Fruit fly (Drosophila melanogaster) whole organism, embryonic: ENCODE data around the gene CG31793.

Source experiments
- ATbp ChIP-seq: fragments of 200-800 bp; sonication (Bioruptor generic); optimal IDR thresholded peaks from 2 replicates; lab custom pipeline; 2017; ENCODE audit warnings: missing biosample characterization, mild to moderate bottlenecking, missing genetic modification characterization, missing genetic modification reagents
- Blimp-1 ChIP-seq: fragments of 200-800 bp; sonication (Bioruptor generic); optimal IDR thresholded peaks from 3 replicates; lab custom pipeline; 2018; ENCODE audit warnings: missing biosample characterization, missing genetic modification characterization, mild to moderate bottlenecking, moderate library complexity, missing genetic modification reagents
- CG10366 ChIP-seq: fragments of 200-800 bp; sonication (Bioruptor generic); IDR thresholded peaks from 2 replicates; pipeline ENCODE4 v1.3.6; 2022; ENCODE audit warnings: missing biosample characterization, missing genetic modification characterization
- CG10959 ChIP-seq: fragments of 200-800 bp; sonication (Bioruptor generic); IDR thresholded peaks from 2 replicates; pipeline ENCODE4 v1.3.6; 2022; ENCODE audit warnings: missing biosample characterization, missing genetic modification characterization
- CG11247 ChIP-seq: fragments of 200-800 bp; sonication (Bioruptor generic); IDR thresholded peaks from 2 replicates; pipeline ENCODE4 v1.3.6; 2022; ENCODE audit warnings: missing biosample characterization, missing genetic modification characterization
- CG14965 ChIP-seq: fragments of 200-800 bp; sonication (Bioruptor generic); optimal IDR thresholded peaks from 2 replicates; lab custom pipeline; 2016; ENCODE audit warnings: missing biosample characterization, missing genetic modification characterization, borderline replicate concordance
- CG17385 ChIP-seq: fragments of 200-800 bp; sonication (Bioruptor generic); optimal IDR thresholded peaks from 3 replicates; lab custom pipeline; 2018; ENCODE audit warnings: missing biosample characterization, mild to moderate bottlenecking, missing genetic modification characterization
- CG18011 ChIP-seq: fragments of 200-800 bp; sonication (Bioruptor generic); optimal IDR thresholded peaks from 2 replicates; lab custom pipeline; 2017; ENCODE audit warnings: missing biosample characterization, missing genetic modification characterization, mild to moderate bottlenecking, moderate library complexity, missing genotype
- CG2199 ChIP-seq: fragments of 200-800 bp; sonication (Bioruptor generic); IDR thresholded peaks from 3 replicates; pipeline ENCODE4 v1.3.6; 2022; ENCODE audit warnings: missing biosample characterization, missing genetic modification characterization
- CG2875 ChIP-seq: fragments of 200-800 bp; sonication (Bioruptor generic); optimal IDR thresholded peaks from 2 replicates; lab custom pipeline; 2017; ENCODE audit warnings: missing biosample characterization, mild to moderate bottlenecking, missing genetic modification characterization, missing genetic modification reagents
- CG31388 ChIP-seq: fragments of 200-800 bp; sonication (Bioruptor generic); optimal IDR thresholded peaks from 2 replicates; lab custom pipeline; 2016; ENCODE audit warnings: missing biosample characterization, missing genetic modification characterization
- CG3726 ChIP-seq: fragments of 200-800 bp; sonication (Bioruptor generic); IDR thresholded peaks from 3 replicates; pipeline ENCODE4, ENCODE4 v1.3.6; 2022; ENCODE audit warnings: missing biosample characterization, missing genetic modification characterization
- CG3838 ChIP-seq: fragments of 200-800 bp; sonication (Bioruptor generic); optimal IDR thresholded peaks from 3 replicates; lab custom pipeline; 2016; ENCODE audit warnings: missing biosample characterization, missing genetic modification characterization
- CG42726 ChIP-seq: fragments of 200-800 bp; sonication (Bioruptor generic); IDR thresholded peaks from 2 replicates; pipeline ENCODE4 v1.3.6; 2022; ENCODE audit warnings: missing biosample characterization, missing genetic modification characterization; ENCODE audit not compliant: partially characterized antibody
- CG4617 ChIP-seq: fragments of 200-800 bp; sonication (Bioruptor generic); optimal IDR thresholded peaks from 3 replicates; lab custom pipeline; 2016; ENCODE audit warnings: missing biosample characterization, missing genetic modification characterization, borderline replicate concordance
- CG5180 ChIP-seq: fragments of 200-800 bp; sonication (Bioruptor generic); optimal IDR thresholded peaks from 3 replicates; lab custom pipeline; 2017; ENCODE audit warnings: missing biosample characterization, missing genetic modification characterization, mild to moderate bottlenecking, moderate library complexity, missing genetic modification reagents
- CG6272 ChIP-seq: fragments of 200-800 bp; sonication (Bioruptor generic); IDR thresholded peaks from 2 replicates; pipeline ENCODE4 v1.3.6; 2022; ENCODE audit warnings: missing biosample characterization, missing genetic modification characterization
- CG6654 ChIP-seq: fragments of 200-800 bp; sonication (Bioruptor generic); optimal IDR thresholded peaks from 2 replicates; lab custom pipeline; 2017; ENCODE audit warnings: missing biosample characterization, mild to moderate bottlenecking, missing genetic modification characterization
- CG7839 ChIP-seq: fragments of 200-800 bp; sonication (Bioruptor generic); optimal IDR thresholded peaks from 3 replicates; lab custom pipeline; 2018; ENCODE audit warnings: missing biosample characterization, mild to moderate bottlenecking, missing genetic modification characterization, moderate library complexity
- CG7987 ChIP-seq: fragments of 200-800 bp; sonication (Bioruptor generic); optimal IDR thresholded peaks from 2 replicates; lab custom pipeline; 2018; ENCODE audit warnings: missing biosample characterization, mild to moderate bottlenecking, missing genetic modification characterization, moderate library complexity
- CG8765 ChIP-seq: fragments of 200-800 bp; sonication (Bioruptor generic); IDR thresholded peaks from 2 replicates; pipeline ENCODE4 v1.3.6; 2022; ENCODE audit warnings: missing biosample characterization, missing genetic modification characterization
- Chrac-16 ChIP-seq: fragments of 200-800 bp; sonication (Bioruptor generic); optimal IDR thresholded peaks from 3 replicates; lab custom pipeline; 2016; ENCODE audit warnings: missing biosample characterization, missing genetic modification characterization
- D19B ChIP-seq: fragments of 200-800 bp; sonication (Bioruptor generic); optimal IDR thresholded peaks from 2 replicates; lab custom pipeline; 2017; ENCODE audit warnings: missing biosample characterization, mild to moderate bottlenecking, missing genetic modification characterization
- Dip2 ChIP-seq: fragments of 200-800 bp; sonication (Bioruptor generic); IDR thresholded peaks from 2 replicates; pipeline ENCODE4 v1.3.6; 2022; ENCODE audit warnings: missing biosample characterization, missing genetic modification characterization
- Hr39 ChIP-seq: fragments of >200 bp; optimal IDR thresholded peaks from 2 replicates; lab custom pipeline; 2017
- Six4 ChIP-seq: fragments of 200-800 bp; sonication (Bioruptor generic); optimal IDR thresholded peaks from 2 replicates; lab custom pipeline; 2016; ENCODE audit warnings: missing biosample characterization, missing genetic modification characterization
- Vsx1 ChIP-seq: fragments of 200-800 bp; sonication (Bioruptor generic); optimal IDR thresholded peaks from 2 replicates; lab custom pipeline; 2017; ENCODE audit warnings: missing biosample characterization, mild to moderate bottlenecking, missing genetic modification characterization, missing genetic modification reagents
- amos ChIP-seq: fragments of 200-800 bp; sonication (Bioruptor generic); IDR thresholded peaks from 2 replicates; pipeline ENCODE4 v1.3.6; 2022; ENCODE audit warnings: missing biosample characterization, missing genetic modification characterization; ENCODE audit not compliant: partially characterized antibody
- ato ChIP-seq: fragments of 200-800 bp; sonication (Bioruptor generic); IDR thresholded peaks from 2 replicates; pipeline ENCODE4 v1.3.6; 2022; ENCODE audit warnings: missing biosample characterization, missing genetic modification characterization; ENCODE audit not compliant: partially characterized antibody
- chm ChIP-seq: fragments of 200-800 bp; sonication (Bioruptor generic); IDR thresholded peaks from 2 replicates; pipeline ENCODE4 v1.3.6; 2022; ENCODE audit warnings: missing biosample characterization, missing genetic modification characterization
- danr ChIP-seq: fragments of 200-800 bp; sonication (Bioruptor generic); IDR thresholded peaks from 2 replicates; pipeline ENCODE4 v1.3.6; 2022; ENCODE audit warnings: missing biosample characterization, missing genetic modification characterization
- dysf ChIP-seq: fragments of 200-800 bp; sonication (Bioruptor generic); IDR thresholded peaks from 3 replicates; pipeline ENCODE4 v1.3.6; 2022; ENCODE audit warnings: missing biosample characterization, missing genetic modification characterization
- fd96Cb ChIP-seq: fragments of 200-800 bp; sonication (Bioruptor generic); optimal IDR thresholded peaks from 2 replicates; lab custom pipeline; 2018; ENCODE audit warnings: missing biosample characterization, mild to moderate bottlenecking, missing genetic modification characterization, moderate library complexity
- gro ChIP-seq: fragments of 200-800 bp; sonication (Bioruptor generic); optimal IDR thresholded peaks from 2 replicates; lab custom pipeline; 2016; ENCODE audit warnings: missing biosample characterization, missing genetic modification characterization
- gsb ChIP-seq: fragments of 200-800 bp; sonication (Bioruptor generic); IDR thresholded peaks from 2 replicates; pipeline ENCODE4 v1.3.6; 2022; ENCODE audit warnings: missing biosample characterization, missing genetic modification characterization
- insv ChIP-seq, 2 experiments: fragments of 200-800 bp; sonication (Bioruptor generic); optimal IDR thresholded peaks; 3 replicates each; lab custom pipeline; 2016 to 2018; ENCODE audit warnings: missing biosample characterization in 2 of 2, missing genetic modification characterization in 2 of 2
- kah ChIP-seq: fragments of 200-800 bp; sonication (Bioruptor generic); optimal IDR thresholded peaks from 2 replicates; lab custom pipeline; 2018; ENCODE audit warnings: missing biosample characterization, mild to moderate bottlenecking, missing genetic modification characterization
- nerfin-1 ChIP-seq: fragments of 200-800 bp; sonication (Bioruptor generic); optimal IDR thresholded peaks from 3 replicates; lab custom pipeline; 2019; ENCODE audit warnings: missing biosample characterization, mild to moderate bottlenecking, missing genetic modification characterization, moderate library complexity
- nerfin-2 ChIP-seq: fragments of 200-800 bp; sonication (Bioruptor generic); IDR thresholded peaks from 2 replicates; pipeline ENCODE4 v1.3.6; 2022; ENCODE audit warnings: missing biosample characterization, missing genetic modification characterization; ENCODE audit not compliant: partially characterized antibody
- oc ChIP-seq: fragments of 200-800 bp; sonication (Bioruptor generic); optimal IDR thresholded peaks from 2 replicates; lab custom pipeline; 2018; ENCODE audit warnings: missing biosample characterization, mild to moderate bottlenecking, missing genetic modification characterization, moderate library complexity
- org-1 ChIP-seq: fragments of 200-800 bp; sonication (Bioruptor generic); optimal IDR thresholded peaks from 2 replicates; lab custom pipeline; 2017; ENCODE audit warnings: missing biosample characterization, missing genetic modification characterization
- pita ChIP-seq: fragments of 200-800 bp; sonication (Bioruptor generic); optimal IDR thresholded peaks from 2 replicates; lab custom pipeline; 2017; ENCODE audit warnings: missing biosample characterization, mild to moderate bottlenecking, missing genetic modification characterization
- sens ChIP-seq: fragments of 200-800 bp; sonication (Bioruptor generic); peaks from one replicate; lab custom pipeline; 2016; ENCODE audit warnings: missing biosample characterization, missing genetic modification characterization
- sim ChIP-seq: fragments of 200-800 bp; sonication (Bioruptor generic); IDR thresholded peaks from 2 replicates; pipeline ENCODE4 v1.3.6; 2022; ENCODE audit warnings: missing biosample characterization, missing genetic modification characterization
- stwl ChIP-seq: fragments of 200-800 bp; sonication (Bioruptor generic); optimal IDR thresholded peaks from 3 replicates; lab custom pipeline; 2018; ENCODE audit warnings: missing biosample characterization, mild to moderate bottlenecking, missing genetic modification characterization, moderate library complexity
- tgo ChIP-seq: fragments of 200-800 bp; sonication (Bioruptor generic); IDR thresholded peaks from 3 replicates; pipeline ENCODE4 v1.3.6; 2022; ENCODE audit warnings: missing biosample characterization, missing genetic modification characterization
- trh ChIP-seq: fragments of 200-800 bp; sonication (Bioruptor generic); optimal IDR thresholded peaks from 2 replicates; lab custom pipeline; 2016; ENCODE audit warnings: missing biosample characterization, missing genetic modification characterization
- twi ChIP-seq: fragments of 200-800 bp; optimal IDR thresholded peaks from 2 replicates; lab custom pipeline; 2019; ENCODE audit warnings: missing biosample characterization, mild to moderate bottlenecking, missing genetic modification characterization, moderate library complexity
- usp ChIP-seq: fragments of >200 bp; optimal IDR thresholded peaks from 2 replicates; lab custom pipeline; 2017; ENCODE audit warnings: missing biosample characterization, missing genetic modification characterization

The CG31793 gene

DNA sequence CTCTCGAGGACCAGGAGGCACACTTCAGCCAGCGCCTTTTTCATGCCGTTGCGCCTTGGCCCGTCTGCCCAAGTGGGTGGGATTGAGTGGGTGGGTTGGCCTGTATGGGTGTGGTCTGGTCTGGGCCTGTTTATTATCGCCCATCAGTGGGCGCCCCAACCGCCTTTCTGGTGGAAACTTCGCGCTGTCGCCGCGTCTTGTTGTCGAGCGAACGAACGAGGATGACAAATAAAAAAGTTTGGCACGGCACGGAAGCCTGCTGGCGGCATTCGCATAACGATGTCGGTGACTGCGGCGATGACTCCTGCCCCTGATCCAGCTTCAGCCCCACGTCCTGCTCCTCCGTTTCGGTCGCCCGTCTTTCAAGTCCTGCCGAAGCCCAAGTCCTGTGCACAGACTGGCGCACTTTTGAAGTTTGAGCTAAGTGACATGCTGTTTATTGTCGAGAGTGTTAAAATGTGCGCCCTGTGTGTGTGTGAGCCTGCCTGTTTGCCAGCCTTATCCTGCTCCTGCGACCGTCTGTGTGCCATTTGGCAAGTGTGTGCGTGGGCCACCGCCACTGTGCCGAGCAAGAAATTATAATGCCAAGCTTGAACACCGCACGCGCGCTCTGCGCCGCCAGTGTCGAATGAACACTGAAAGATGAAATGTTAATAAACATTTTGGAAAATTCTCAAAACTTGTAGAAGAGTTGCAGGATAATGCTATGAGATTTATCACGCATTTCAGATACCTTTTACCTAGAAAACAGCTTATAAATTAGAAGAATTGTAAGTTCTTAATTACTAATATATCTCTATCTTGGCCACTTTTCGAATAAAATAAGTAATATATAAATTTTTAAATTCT lies 11.1 kb downstream of the CG31793 start (continued):
- TF ChIP-seq usp (no peak), Chrac-16 (GFP tag; lab: Kevin White, UChicago) (peak; percentile 10), fd96Cb (tag; lab: Kevin White, UChicago) (peak; percentile 67), CG18011 (peak; percentile 4), Vsx1 (GFP tag; lab: Kevin White, UChicago) (peak; percentile 50), CG11247 (GFP tag; lab: Robert Waterston, UW) (peak; percentile 26; the same call in 1 of the 2 replicates), CG31388 (GFP tag; lab: Kevin White, UChicago) (peak; percentile 35), stwl (tag; lab: Kevin White, UChicago) (no peak), CG14965 (GFP tag; lab: Kevin White, UChicago) (no peak), chm (GFP tag; lab: Robert Waterston, UW) (no peak), danr (GFP tag; lab: Robert Waterston, UW) (peak; percentile 65), CG4617 (no peak), ato (GFP tag; lab: Robert Waterston, UW) (no peak), insv (GFP tag; optimal IDR thresholded peaks at IDR 0.05; lab: Kevin White, UChicago) (peak in 1 of 2 experiments; percentile 41), CG2199 (GFP tag; lab: Robert Waterston, UW) (no peak), twi (tag; lab: Kevin White, UChicago) (peak; percentile 39), D19B (GFP tag; lab: Kevin White, UChicago) (peak; percentile 62), gro (GFP tag; lab: Kevin White, UChicago) (no peak), trh (no peak), gsb (GFP tag; lab: Robert Waterston, UW) (no peak), tgo (GFP tag; lab: Robert Waterston, UW) (peak; percentile 48; the same call in 1 of the 3 replicates), CG6654 (GFP tag; lab: Kevin White, UChicago) (no peak), CG5180 (GFP tag; lab: Kevin White, UChicago) (peak; percentile 62), CG7839 (tag; lab: Kevin White, UChicago) (peak; percentile 87), CG17385 (peak; percentile 80), CG8765 (no peak), nerfin-1 (tag; lab: Kevin White, UChicago) (peak; percentile 69), Hr39 (lab: Kevin White, UChicago) (no peak), nerfin-2 (GFP tag; lab: Robert Waterston, UW) (no peak), Dip2 (GFP tag; lab: Robert Waterston, UW) (no peak), CG3838 (GFP tag; lab: Kevin White, UChicago) (no peak), CG7987 (GFP tag; lab: Kevin White, UChicago) (no peak), CG10366 (peak; percentile 46; the same call in 1 of the 2 replicates), CG6272 (GFP tag; lab: Robert Waterston, UW) (no peak), CG3726 (no peak), CG42726 (no peak), CG10959 (GFP tag; lab: Robert Waterston, UW) (no peak), dysf (GFP tag; lab: Robert Waterston, UW) (peak; percentile 79), sim (no peak), pita (GFP tag; lab: Kevin White, UChicago) (no peak), kah (GFP tag; lab: Kevin White, UChicago) (peak; percentile 34), sens (GFP tag; lab: Kevin White, UChicago) (peak; percentile 80), Blimp-1 (GFP tag; lab: Kevin White, UChicago) (peak; percentile 70), amos (GFP tag; lab: Robert Waterston, UW) (no peak), oc (tag; lab: Kevin White, UChicago) (peak; percentile 28), CG2875 (GFP tag; lab: Kevin White, UChicago) (peak; percentile 28), Six4 (GFP tag; lab: Kevin White, UChicago) (no peak), ATbp (GFP tag; lab: Kevin White, UChicago) (peak; percentile 72), org-1 (GFP tag; lab: Kevin White, UChicago) (peak; percentile 78)
